Worm (Caenorhabditis elegans) whole organism, young adult: ENCODE data around the gene cdgs-1.

Source experiments
- B0336.3 ChIP-seq: fragments of 200-800 bp; sonication (Bioruptor generic); IDR thresholded peaks from 2 replicates; pipeline ENCODE4 v1.3.6; 2022; ENCODE audit warnings: missing genetic modification characterization, missing compliant biosample characterization
- F10E7.11 ChIP-seq: sonication (generic microtip); optimal IDR thresholded peaks from 2 replicates; lab custom pipeline; 2017; ENCODE audit warnings: mild to moderate bottlenecking, missing genetic modification characterization, moderate library complexity, missing compliant biosample characterization
- F37B4.10 ChIP-seq: fragments of 200-800 bp; sonication (Bioruptor generic); IDR thresholded peaks from 2 replicates; pipeline ENCODE4 v1.3.6; 2022; ENCODE audit warnings: missing genetic modification characterization, missing compliant biosample characterization
- F39B2.1 ChIP-seq: fragments of 200-800 bp; sonication (Bioruptor generic); IDR thresholded peaks from 2 replicates; pipeline ENCODE4 v1.3.6; 2022; ENCODE audit warnings: missing genetic modification reagents, missing genetic modification characterization, missing compliant biosample characterization
- F57A8.1 ChIP-seq: fragments of 200-800 bp; sonication (Bioruptor generic); optimal IDR thresholded peaks from 2 replicates; lab custom pipeline; 2018; ENCODE audit warnings: mild to moderate bottlenecking, missing genetic modification characterization, moderate library complexity, missing compliant biosample characterization
- F57C9.4 ChIP-seq: sonication (generic microtip); optimal IDR thresholded peaks from 2 replicates; lab custom pipeline; 2017; ENCODE audit warnings: mild to moderate bottlenecking, missing genetic modification characterization, missing compliant biosample characterization
- K11D2.4 ChIP-seq: fragments of 200-800 bp; sonication (Bioruptor generic); IDR thresholded peaks from 2 replicates; pipeline ENCODE4 v1.3.6; 2022; ENCODE audit warnings: missing genetic modification reagents, missing genetic modification characterization, missing compliant biosample characterization
- K12H6.12 ChIP-seq: fragments of 200-800 bp; sonication (Bioruptor generic); optimal IDR thresholded peaks from 2 replicates; lab custom pipeline; 2018; ENCODE audit warnings: mild to moderate bottlenecking, missing genetic modification characterization, missing compliant biosample characterization
- T07F8.4 ChIP-seq: sonication (generic microtip); optimal IDR thresholded peaks from 2 replicates; lab custom pipeline; 2016; ENCODE audit warnings: mild to moderate bottlenecking, missing genetic modification characterization, moderate library complexity, missing compliant biosample characterization
- Y53G8AR.9 ChIP-seq: fragments of 200-800 bp; sonication (Bioruptor generic); conservative IDR thresholded peaks from 2 replicates; pipeline ENCODE4 v1.3.6; 2022; ENCODE audit warnings: missing genetic modification reagents, missing genetic modification characterization, missing compliant biosample characterization
- Y79H2A.3 ChIP-seq: fragments of 200-800 bp; sonication (Bioruptor generic); conservative IDR thresholded peaks from 2 replicates; pipeline ENCODE4 v1.3.6; 2022; ENCODE audit warnings: missing genetic modification reagents, missing genetic modification characterization, missing compliant biosample characterization
- ZK185.1 ChIP-seq: sonication (generic microtip); optimal IDR thresholded peaks from 2 replicates; lab custom pipeline; 2016; ENCODE audit warnings: mild to moderate bottlenecking, missing genetic modification characterization, missing compliant biosample characterization; ENCODE audit not compliant: poor library complexity, severe bottlenecking
- ama-1 ChIP-seq, 3 experiments: fragments of 150-350 bp in 1 of 3; sonication (generic microtip) in 2 of 3; optimal IDR thresholded peaks; 2 replicates each; lab custom pipeline; 2014 to 2018; ENCODE audit warnings: missing biosample characterization in 2 of 3, missing genetic modification characterization in 2 of 3, missing genetic modification reagents in 2 of 3
- aptf-2 ChIP-seq: fragments of 200-800 bp; sonication (Bioruptor generic); conservative IDR thresholded peaks from 2 replicates; pipeline ENCODE4 v1.3.6; 2022; ENCODE audit warnings: missing genetic modification reagents, missing genetic modification characterization, missing compliant biosample characterization
- ceh-100 ChIP-seq: fragments of 200-800 bp; sonication (Bioruptor generic); IDR thresholded peaks from 2 replicates; pipeline ENCODE4 v1.3.6; 2022; ENCODE audit warnings: missing genetic modification reagents, missing genetic modification characterization, missing compliant biosample characterization
- ceh-40 ChIP-seq: fragments of 200-800 bp; sonication (Bioruptor generic); IDR thresholded peaks from 2 replicates; pipeline ENCODE4 v1.3.6; 2022; ENCODE audit warnings: missing genetic modification characterization, missing compliant biosample characterization
- ceh-58 ChIP-seq: fragments of 200-800 bp; sonication (Bioruptor generic); IDR thresholded peaks from 2 replicates; pipeline ENCODE4 v1.3.6; 2022; ENCODE audit warnings: missing genetic modification characterization, missing compliant biosample characterization
- ceh-91 ChIP-seq: fragments of 200-800 bp; sonication (Bioruptor generic); IDR thresholded peaks from 2 replicates; pipeline ENCODE4 v1.3.6; 2022; ENCODE audit warnings: missing genetic modification reagents, missing genetic modification characterization, missing compliant biosample characterization
- egrh-3 ChIP-seq: fragments of 200-800 bp; sonication (Bioruptor generic); IDR thresholded peaks from 2 replicates; pipeline ENCODE4 v1.3.6; 2022; ENCODE audit warnings: missing genetic modification reagents, missing genetic modification characterization, missing compliant biosample characterization
- ekl-4 ChIP-seq: fragments of 200-800 bp; sonication (Bioruptor generic); IDR thresholded peaks from 2 replicates; pipeline ENCODE4 v1.3.6; 2022; ENCODE audit warnings: missing genetic modification reagents, missing genetic modification characterization, missing compliant biosample characterization
- him-1 ChIP-seq: sonication (generic microtip); optimal IDR thresholded peaks from 2 replicates; lab custom pipeline; 2016; ENCODE audit warnings: missing genotype, missing genetic modification reagents, missing genetic modification characterization, missing compliant biosample characterization
- hlh-12 ChIP-seq: sonication (generic microtip); optimal IDR thresholded peaks from 2 replicates; lab custom pipeline; 2016; ENCODE audit warnings: missing genetic modification characterization, missing compliant biosample characterization
- hrde-1 ChIP-seq: sonication (generic microtip); optimal IDR thresholded peaks from 2 replicates; lab custom pipeline; 2016; ENCODE audit warnings: missing genetic modification characterization, mild to moderate bottlenecking, missing compliant biosample characterization, moderate library complexity, missing genotype, missing genetic modification reagents, borderline replicate concordance
- let-526 ChIP-seq: fragments of 200-800 bp; sonication (Bioruptor generic); IDR thresholded peaks from 2 replicates; pipeline ENCODE4 v1.3.6; 2022; ENCODE audit warnings: missing genetic modification reagents, missing genetic modification characterization, missing compliant biosample characterization
- lin-54 ChIP-seq: fragments of 200-800 bp; sonication (Bioruptor generic); optimal IDR thresholded peaks from 2 replicates; lab custom pipeline; 2018; ENCODE audit warnings: mild to moderate bottlenecking, missing genetic modification characterization, missing compliant biosample characterization
- lsl-1 ChIP-seq: fragments of 200-800 bp; sonication (Bioruptor generic); optimal IDR thresholded peaks from 2 replicates; lab custom pipeline; 2018; ENCODE audit warnings: mild to moderate bottlenecking, missing genetic modification characterization, moderate library complexity, missing compliant biosample characterization
- madf-10 ChIP-seq: sonication (generic microtip); optimal IDR thresholded peaks from 2 replicates; lab custom pipeline; 2016; ENCODE audit warnings: mild to moderate bottlenecking, missing genetic modification characterization, missing compliant biosample characterization
- madf-3 ChIP-seq: fragments of 200-800 bp; sonication (Bioruptor generic); IDR thresholded peaks from 2 replicates; pipeline ENCODE4 v1.3.6; 2022; ENCODE audit warnings: missing genetic modification reagents, missing genetic modification characterization, missing compliant biosample characterization
- madf-8 ChIP-seq: fragments of 200-800 bp; sonication (Bioruptor generic); conservative IDR thresholded peaks from 2 replicates; pipeline ENCODE4 v1.3.6; 2022; ENCODE audit warnings: missing genetic modification reagents, missing genetic modification characterization, missing compliant biosample characterization
- mcd-1 ChIP-seq: fragments of 200-800 bp; sonication (Bioruptor generic); IDR thresholded peaks from 2 replicates; pipeline ENCODE4 v1.3.6; 2022; ENCODE audit warnings: missing genetic modification reagents, missing genetic modification characterization, missing compliant biosample characterization
- mel-28 ChIP-seq: sonication (generic microtip); optimal IDR thresholded peaks from 2 replicates; lab custom pipeline; 2016; ENCODE audit warnings: borderline replicate concordance, mild to moderate bottlenecking, missing genetic modification characterization, missing compliant biosample characterization
- nhr-27 ChIP-seq: fragments of 200-800 bp; sonication (Bioruptor generic); optimal IDR thresholded peaks from 2 replicates; lab custom pipeline; 2018; ENCODE audit warnings: mild to moderate bottlenecking, missing genetic modification characterization, moderate library complexity, missing compliant biosample characterization
- nhr-80 ChIP-seq: sonication (generic microtip); optimal IDR thresholded peaks from 2 replicates; lab custom pipeline; 2016; ENCODE audit warnings: missing genetic modification characterization, missing compliant biosample characterization
- rec-8 ChIP-seq, 2 experiments: sonication (generic microtip); optimal IDR thresholded peaks; 2 replicates each; lab custom pipeline; 2016; ENCODE audit warnings: mild to moderate bottlenecking in 2 of 2, missing genetic modification characterization in 2 of 2, missing genetic modification reagents in 2 of 2, missing genotype in 2 of 2, missing biosample characterization in 1 of 2, missing compliant biosample characterization in 1 of 2, moderate library complexity in 1 of 2
- snpc-1.3 ChIP-seq: sonication (generic microtip); optimal IDR thresholded peaks from 2 replicates; lab custom pipeline; 2017; ENCODE audit warnings: missing genetic modification characterization, mild to moderate bottlenecking, missing compliant biosample characterization, antibody characterized with exemption, moderate library complexity, missing genotype, missing genetic modification reagents; ENCODE audit not compliant: insufficient read depth
- tbx-9 ChIP-seq: sonication (generic microtip); optimal IDR thresholded peaks from 2 replicates; lab custom pipeline; 2016; ENCODE audit warnings: borderline replicate concordance, missing genetic modification characterization, inconsistent platforms, missing compliant biosample characterization
- zfh-2 ChIP-seq: fragments of 200-800 bp; sonication (Bioruptor generic); conservative IDR thresholded peaks from 2 replicates; pipeline ENCODE4 v1.3.6; 2022; ENCODE audit warnings: missing genetic modification reagents, missing genetic modification characterization, missing compliant biosample characterization
- ztf-18 ChIP-seq: sonication (generic microtip); optimal IDR thresholded peaks from 2 replicates; lab custom pipeline; 2016; ENCODE audit warnings: missing genotype, mild to moderate bottlenecking, missing genetic modification characterization, missing compliant biosample characterization
- ztf-22 ChIP-seq: fragments of 200-800 bp; sonication (Bioruptor generic); optimal IDR thresholded peaks from 2 replicates; lab custom pipeline; 2018; ENCODE audit warnings: mild to moderate bottlenecking, missing genetic modification characterization, moderate library complexity, missing compliant biosample characterization
- ztf-28 ChIP-seq: fragments of 200-800 bp; sonication (Bioruptor generic); IDR thresholded peaks from 2 replicates; pipeline ENCODE4 v1.3.6; 2022; ENCODE audit warnings: missing genetic modification reagents, missing genetic modification characterization, missing compliant biosample characterization
- ztf-3 ChIP-seq: fragments of 200-800 bp; sonication (Bioruptor generic); optimal IDR thresholded peaks from 2 replicates; lab custom pipeline; 2018; ENCODE audit warnings: mild to moderate bottlenecking, missing genetic modification characterization, missing compliant biosample characterization
- ztf-6 ChIP-seq: fragments of 200-800 bp; sonication (Bioruptor generic); IDR thresholded peaks from 2 replicates; pipeline ENCODE4 v1.3.6; 2022; ENCODE audit warnings: missing genetic modification reagents, missing genetic modification characterization, missing compliant biosample characterization

Gene cdgs-1

ce11 chrIV:7790801-7791588, 24.5 kb downstream of the cdgs-1 start, which contains the start of gene rsp-6 (continued):
- no peak for TF ChIP-seq ztf-22 (GFP tag; lab: Kevin White, UChicago)
- no peak for TF ChIP-seq tbx-9
- TF ChIP-seq ztf-18 (tag; lab: Kevin White, UChicago) = peak; percentile 27

- TF ChIP-seq K11D2.4 (GFP tag; lab: Robert Waterston, UW) (no peak), rec-8 (tag; optimal IDR thresholded peaks at IDR 0.05; lab: Kevin White, UChicago) (no peak), nhr-27 (tag; lab: Kevin White, UChicago) (no peak), T07F8.4 (no peak), let-526 (0 out of 2 replicates have a peak, but pooled peaks have one; percentile 47), madf-3 (GFP tag; lab: Robert Waterston, UW) (peak; percentile 57; the same call in 1 of the 2 replicates), madf-8 (0 out of 2 replicates have a peak, but pooled peaks have one; percentile 12), zfh-2 (peak; percentile 36; the same call in 1 of the 2 replicates), mcd-1 (GFP tag; lab: Robert Waterston, UW) (peak; percentile 7; the same call in 1 of the 2 replicates), F39B2.1 (GFP tag; lab: Robert Waterston, UW) (no peak)
Observed at ce11 chrIV:7790151-7790691, 25.3 kb downstream of the cdgs-1 start.

- TF ChIP-seq ama-1 (optimal IDR thresholded peaks at IDR 0.05; lab: Kevin White, UChicago) = peak; percentile 95
- peak; percentile 51 to 81 for TF ChIP-seq ama-1 (GFP tag; optimal IDR thresholded peaks at IDR 0.05; lab: Kevin White, UChicago)
- TF ChIP-seq F10E7.11 (tag; lab: Kevin White, UChicago) = peak; percentile 69
- peak; percentile 76 for TF ChIP-seq ceh-40 (GFP tag; lab: Robert Waterston, UW)
- TF ChIP-seq K12H6.12 (tag; lab: Kevin White, UChicago) = peak; percentile 51
- TF ChIP-seq ZK185.1 (tag; lab: Kevin White, UChicago) = peak; percentile 12
- TF ChIP-seq lsl-1 (GFP tag; lab: Kevin White, UChicago) = peak; percentile 9
- no peak for TF ChIP-seq F37B4.10 (GFP tag; lab: Robert Waterston, UW)
- peak; percentile 53 for TF ChIP-seq F57C9.4 (tag; lab: Kevin White, UChicago)
- peak; percentile 11 for TF ChIP-seq snpc-1.3 (tag; lab: Kevin White, UChicago)
- TF ChIP-seq madf-8 = 0 out of 2 replicates have a peak, but pooled peaks have one; percentile 10
- TF ChIP-seq T07F8.4 = no peak
- no peak for TF ChIP-seq ztf-3 (GFP tag; lab: Kevin White, UChicago)
- no peak for TF ChIP-seq hlh-12 (tag; lab: Kevin White, UChicago)
- peak; percentile 60 for TF ChIP-seq ceh-100 (GFP tag; lab: Robert Waterston, UW)
- peak; percentile 70 for TF ChIP-seq hrde-1
- 0 out of 2 replicates have a peak, but pooled peaks have one; percentile 35 for TF ChIP-seq ztf-28
- peak; percentile 43 for TF ChIP-seq lin-54 (GFP tag; lab: Kevin White, UChicago)
- TF ChIP-seq ceh-58 (GFP tag; lab: Robert Waterston, UW) = 0 out of 2 replicates have a peak, but pooled peaks have one; percentile 10
- TF ChIP-seq B0336.3 = peak; percentile 80
- peak; percentile 81 for TF ChIP-seq Y79H2A.3 (GFP tag; lab: Robert Waterston, UW)
- peak; percentile 15; the same call in 1 of the 2 replicates for TF ChIP-seq ceh-91 (GFP tag; lab: Robert Waterston, UW)
- TF ChIP-seq mel-28 (tag; lab: Kevin White, UChicago) = no peak
- peak; percentile 83 for TF ChIP-seq ekl-4 (GFP tag; lab: Robert Waterston, UW)
- TF ChIP-seq madf-10 (tag; lab: Kevin White, UChicago) = peak; percentile 45
- TF ChIP-seq aptf-2 (GFP tag; lab: Robert Waterston, UW) = no peak
- peak; percentile 95 for TF ChIP-seq Y53G8AR.9 (GFP tag; lab: Robert Waterston, UW)
- TF ChIP-seq nhr-80 (tag; lab: Kevin White, UChicago) = peak; percentile 22
- no peak for TF ChIP-seq ztf-6 (GFP tag; lab: Robert Waterston, UW)
- no peak for TF ChIP-seq F57A8.1 (GFP tag; lab: Kevin White, UChicago)
- TF ChIP-seq him-1 (tag; lab: Kevin White, UChicago) = no peak
- TF ChIP-seq egrh-3 (GFP tag; lab: Robert Waterston, UW) = no peak
Observed at ce11 chrIV:7789521-7789949, 26.0 kb downstream of the cdgs-1 start, which contains the start of gene imp-3. imp-3 (minus strand) TSS chrIV:7789613.
